Fruit fly (Drosophila melanogaster) Kc167 (cell line): ENCODE data around the gene Pax.

Experiments
- Myc ChIP-seq: fragments of >200 bp; optimal IDR thresholded peaks from 2 replicates; lab custom pipeline; 2017; ENCODE audit warnings: missing external identifiers
- Sin3A ChIP-seq: fragments of >200 bp; optimal IDR thresholded peaks from 2 replicates; lab custom pipeline; 2018; ENCODE audit warnings: missing external identifiers
- h ChIP-seq: fragments of >200 bp; optimal IDR thresholded peaks from 3 replicates; lab custom pipeline; 2018; ENCODE audit warnings: missing external identifiers
- insv ChIP-seq: fragments of >200 bp; optimal IDR thresholded peaks from 3 replicates; lab custom pipeline; 2018; ENCODE audit warnings: missing external identifiers
- psq ChIP-seq: fragments of >200 bp; optimal IDR thresholded peaks from 2 replicates; lab custom pipeline; 2017; ENCODE audit warnings: missing external identifiers
- ttk ChIP-seq: sonication (Bioruptor generic); optimal IDR thresholded peaks from 2 replicates; lab custom pipeline; 2017; ENCODE audit warnings: missing external identifiers

- TF ChIP-seq psq (no peak), insv (lab: Kevin White, UChicago) (no peak), ttk (no peak), Myc (lab: Kevin White, UChicago) (no peak), h (lab: Kevin White, UChicago) (no peak), Sin3A (lab: Kevin White, UChicago) (no peak)
These were observed 27.8 kb upstream of the Pax start, which contains the start of gene CG10026 for dm6 chr2L:19454070-19454751.
